Fruit fly (Drosophila melanogaster) Kc167 (cell line): Measurements from ENCODE around the gene CG10097.

Experiments used
- Myc ChIP-seq: fragments of >200 bp; optimal IDR thresholded peaks from 2 replicates; lab custom pipeline; 2017; ENCODE audit warnings: missing external identifiers
- Sin3A ChIP-seq: fragments of >200 bp; optimal IDR thresholded peaks from 2 replicates; lab custom pipeline; 2018; ENCODE audit warnings: missing external identifiers
- h ChIP-seq: fragments of >200 bp; optimal IDR thresholded peaks from 3 replicates; lab custom pipeline; 2018; ENCODE audit warnings: missing external identifiers
- insv ChIP-seq: fragments of >200 bp; optimal IDR thresholded peaks from 3 replicates; lab custom pipeline; 2018; ENCODE audit warnings: missing external identifiers
- psq ChIP-seq: fragments of >200 bp; optimal IDR thresholded peaks from 2 replicates; lab custom pipeline; 2017; ENCODE audit warnings: missing external identifiers
- ttk ChIP-seq: sonication (Bioruptor generic); optimal IDR thresholded peaks from 2 replicates; lab custom pipeline; 2017; ENCODE audit warnings: missing external identifiers

Gene CG10097

dm6 chr3R:12378200-12378599, 17.6 kb downstream of the CG10097 start, which contains the start of gene GstD7:
GstD7 (plus strand) TSS chr3R:12378500.
- TF ChIP-seq Myc (lab: Kevin White, UChicago) (no peak), h (lab: Kevin White, UChicago) (no peak), insv (no peak), Sin3A (lab: Kevin White, UChicago) (no peak), psq (lab: Kevin White, UChicago) (no peak), ttk (no peak)

dm6 chr3R:12376828-12377227, 19.0 kb downstream of the CG10097 start, which contains the start of gene GstD6:
GstD6 (plus strand) TSS chr3R:12377128.
- TF ChIP-seq h (lab: Kevin White, UChicago) (no peak), psq (lab: Kevin White, UChicago) (no peak)

- TF ChIP-seq psq (lab: Kevin White, UChicago) (no peak), insv (no peak), ttk (no peak), Myc (lab: Kevin White, UChicago) (no peak), Sin3A (lab: Kevin White, UChicago) (no peak), h (lab: Kevin White, UChicago) (no peak)
Observed at dm6 chr3R:12375258-12375783, 20.5 kb downstream of the CG10097 start, which contains the start of gene GstD5. GstD5 (plus strand) TSS chr3R:12375733.

DNA sequence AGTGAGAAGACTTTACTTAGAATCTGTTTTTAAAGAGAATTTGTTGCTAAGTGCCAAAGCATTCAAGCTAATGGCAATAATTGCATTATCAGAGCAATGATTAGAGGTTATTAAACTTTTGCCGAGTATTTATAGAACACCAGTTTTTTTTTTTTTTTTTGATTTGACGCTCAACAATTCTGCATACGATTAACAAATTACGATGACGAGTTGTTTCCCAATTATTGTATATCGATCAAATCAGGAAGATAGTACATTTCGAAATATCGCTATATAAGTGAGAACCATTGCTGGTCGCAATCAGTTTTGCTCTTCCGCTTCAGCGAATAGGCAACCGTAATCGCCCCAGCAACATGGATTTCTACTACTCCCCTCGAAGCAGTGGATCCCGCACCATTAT, 22.0 kb downstream of the CG10097 start, which contains the start of gene GstD4:
TSS of gene GstD4 (plus strand) at position 301 of the 400 bp plus-strand sequence.
- TF ChIP-seq Sin3A (lab: Kevin White, UChicago) (no peak), Myc (lab: Kevin White, UChicago) (no peak), h (lab: Kevin White, UChicago) (no peak), insv (no peak), ttk (no peak), psq (lab: Kevin White, UChicago) (no peak)

DNA sequence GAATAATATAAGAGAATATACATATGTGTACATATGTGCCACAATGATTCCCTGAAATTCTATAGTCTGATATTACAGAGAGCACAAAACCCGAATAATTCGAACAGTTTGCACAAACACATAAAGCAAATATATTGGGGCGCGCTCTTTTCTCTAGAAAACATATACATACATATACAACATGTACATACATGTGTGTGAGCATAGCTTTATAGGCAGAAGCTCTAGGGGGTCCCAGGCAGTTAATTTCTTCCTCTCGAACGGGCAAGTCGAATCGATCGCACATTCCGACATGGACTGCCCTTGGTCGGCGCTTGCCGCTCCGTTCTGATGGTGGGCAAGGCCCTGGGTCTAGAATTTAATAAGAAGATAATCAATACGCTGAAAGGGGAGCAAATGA, 23.0 kb downstream of the CG10097 start, which contains the start of gene GstD3:
TSS of gene GstD3 (plus strand) at position 269 of the 400 bp plus-strand sequence.
- TF ChIP-seq Sin3A (lab: Kevin White, UChicago) = no peak
- TF ChIP-seq ttk = no peak
- TF ChIP-seq h (lab: Kevin White, UChicago) = no peak
- TF ChIP-seq psq (lab: Kevin White, UChicago) = no peak
- TF ChIP-seq Myc (lab: Kevin White, UChicago) = no peak
- no peak for TF ChIP-seq insv

- no peak for TF ChIP-seq Sin3A (lab: Kevin White, UChicago)
- no peak for TF ChIP-seq Myc (lab: Kevin White, UChicago)
- TF ChIP-seq h (lab: Kevin White, UChicago) = no peak
- no peak for TF ChIP-seq insv
- no peak for TF ChIP-seq psq (lab: Kevin White, UChicago)
Observed at dm6 chr3R:12371671-12372070, 24.1 kb downstream of the CG10097 start, which contains the start of gene GstD2. GstD2 (plus strand) TSS chr3R:12371971.

- TF ChIP-seq h (lab: Kevin White, UChicago) (no peak), psq (lab: Kevin White, UChicago) (no peak), Myc (lab: Kevin White, UChicago) (no peak), insv (no peak), Sin3A (lab: Kevin White, UChicago) (no peak), ttk (no peak)
Observed at dm6 chr3R:12370643-12370995, 25.2 kb downstream of the CG10097 start.

DNA sequence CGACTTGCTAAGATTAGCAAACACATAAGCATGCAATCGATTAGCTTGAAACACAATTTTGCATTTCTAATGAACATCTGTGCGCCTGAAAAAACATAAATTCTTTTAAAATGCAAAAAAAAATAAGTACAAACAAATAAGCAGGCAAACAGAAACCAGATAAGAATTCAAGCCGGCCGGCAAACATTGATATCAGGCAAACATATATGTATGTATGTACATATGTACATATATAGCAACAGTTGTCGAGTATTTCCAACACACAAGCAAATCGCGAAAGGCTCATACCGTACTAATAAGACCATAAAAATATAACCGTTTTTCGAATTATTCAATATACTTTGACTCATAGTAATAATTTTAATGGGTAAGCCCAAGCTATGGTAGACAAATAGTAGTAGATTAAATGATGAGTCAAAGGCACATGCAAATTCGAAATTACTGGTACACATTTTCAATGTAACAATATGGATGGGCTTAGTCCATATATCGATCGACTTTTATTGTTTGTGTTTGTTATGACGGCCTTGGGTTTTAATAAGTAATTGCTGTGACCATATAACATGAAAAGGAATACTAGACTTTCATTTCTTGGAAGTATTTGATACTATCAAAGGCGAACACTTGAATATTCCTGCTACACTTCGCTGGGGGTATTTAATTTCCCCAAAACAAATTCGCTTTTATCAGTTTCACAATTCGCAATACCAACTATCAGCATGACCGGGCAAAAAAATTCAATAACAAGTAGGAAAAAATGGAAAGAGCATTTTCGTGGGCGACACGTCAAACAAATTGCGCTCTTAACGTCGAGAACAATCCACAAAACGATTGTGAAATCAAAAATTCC, 25.8 kb downstream of the CG10097 start:
- TF ChIP-seq h (lab: Kevin White, UChicago) (no peak), psq (lab: Kevin White, UChicago) (no peak), Myc (lab: Kevin White, UChicago) (no peak), Sin3A (lab: Kevin White, UChicago) (no peak), ttk (no peak), insv (no peak)

- TF ChIP-seq insv = no peak
- TF ChIP-seq ttk = no peak
- no peak for TF ChIP-seq Myc (lab: Kevin White, UChicago)
- TF ChIP-seq Sin3A (lab: Kevin White, UChicago) = no peak
- no peak for TF ChIP-seq psq (lab: Kevin White, UChicago)
- TF ChIP-seq h (lab: Kevin White, UChicago) = no peak
Observed at dm6 chr3R:12369135-12369792, 26.5 kb downstream of the CG10097 start, which contains the start of gene GstD1. GstD1 (minus strand) TSS chr3R:12369268.

DNA sequence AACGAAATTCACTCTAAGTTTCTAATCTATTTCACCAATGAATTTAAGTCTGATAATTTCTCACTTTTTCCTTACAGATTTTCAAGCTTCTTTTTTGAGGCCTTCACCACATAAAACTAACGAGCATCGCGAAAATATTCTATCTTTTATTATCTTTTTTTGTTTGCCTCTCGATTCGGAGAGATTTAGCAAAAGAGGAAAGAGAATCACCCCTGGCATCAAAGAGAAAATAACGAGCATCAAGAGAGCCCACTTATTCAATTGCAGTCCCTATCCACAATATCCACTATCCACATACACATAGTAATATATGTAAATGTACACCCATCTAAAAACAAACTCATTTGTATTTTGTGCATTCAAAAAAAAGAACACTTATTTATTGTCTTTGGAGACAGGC, 28.3 kb downstream of the CG10097 start, which contains the start of gene GstD9:
TSS of gene GstD9 (minus strand) at position 101 of the 400 bp plus-strand sequence.
- no peak for TF ChIP-seq ttk
- no peak for TF ChIP-seq Myc (lab: Kevin White, UChicago)
- no peak for TF ChIP-seq Sin3A (lab: Kevin White, UChicago)
- no peak for TF ChIP-seq insv
- no peak for TF ChIP-seq h (lab: Kevin White, UChicago)
- no peak for TF ChIP-seq psq (lab: Kevin White, UChicago)

DNA sequence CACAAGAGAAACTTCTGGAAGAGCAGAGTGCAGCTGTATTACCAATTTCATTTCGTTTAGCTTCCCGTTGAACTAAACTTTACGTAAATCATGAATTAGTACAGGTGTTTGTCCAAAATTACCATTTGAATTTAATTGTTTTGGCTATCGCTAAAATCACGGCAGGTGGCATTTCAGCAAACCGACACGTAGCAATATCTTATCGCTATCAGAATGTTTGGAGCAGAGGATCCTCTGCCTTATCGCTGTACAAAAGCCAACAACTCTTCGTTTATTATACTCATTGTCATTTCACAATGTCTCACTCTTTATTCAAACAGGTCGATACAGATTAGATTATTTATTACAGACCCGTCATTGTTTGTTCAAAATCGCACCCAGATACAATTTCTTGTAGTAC, 29.9 kb downstream of the CG10097 start:
- no peak for TF ChIP-seq psq (lab: Kevin White, UChicago)
- TF ChIP-seq ttk = no peak
- no peak for TF ChIP-seq Sin3A (lab: Kevin White, UChicago)
- TF ChIP-seq h (lab: Kevin White, UChicago) = no peak
- TF ChIP-seq Myc (lab: Kevin White, UChicago) = no peak
